Worm (Caenorhabditis elegans): Measurements from ENCODE around the gene Y27F2A.6.
"Not testable (repeated sequence)": the region's sequence is repeated elsewhere in the genome, so short reads cannot be mapped to it uniquely, and the experiment has no call there.

DNA sequence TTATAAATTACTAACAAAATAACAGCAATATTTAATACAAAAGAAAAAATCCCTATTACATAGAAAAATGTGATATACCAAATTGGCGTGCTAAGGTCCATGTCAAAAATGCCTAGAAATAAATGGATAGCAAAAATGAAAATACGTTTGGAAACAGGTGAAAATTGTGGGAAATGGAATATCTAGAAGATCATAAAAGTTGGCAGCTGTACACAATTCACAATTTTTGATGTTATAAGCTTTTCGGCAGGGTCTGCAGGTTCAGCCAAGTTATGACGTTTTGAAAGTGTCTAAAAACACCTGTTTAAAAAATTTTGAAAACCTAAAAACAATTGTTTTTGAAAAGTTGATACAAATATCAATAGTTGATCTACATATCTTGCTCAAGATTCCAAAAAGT lies 40.3 kb downstream of the Y27F2A.6 start, which contains the start of gene sri-42:
- TF ChIP-seq flt-1 (GFP tag; IDR thresholded peaks at IDR 0.05); ztf-23 (GFP tag; IDR thresholded peaks at IDR 0.05); cog-1 (tag; optimal IDR thresholded peaks at IDR 0.05): not testable (repeated sequence)

Measured in whole organism, midembryonic.